Fruit fly (Drosophila melanogaster) whole organism, adult: ENCODE results near the gene CNPYb.
A peak's percentile ranks its signal among the peaks of the same experiment; 100 is the strongest.

ENCODE experiments used
- CG11617 ChIP-seq: fragments of 200-800 bp; sonication (Bioruptor generic); optimal IDR thresholded peaks from 2 replicates; lab custom pipeline; 2017; ENCODE audit warnings: mild to moderate bottlenecking, missing biosample characterization, missing genetic modification reagents, missing genetic modification characterization
- CG12768 ChIP-seq: fragments of 200-800 bp; sonication (Bioruptor generic); optimal IDR thresholded peaks from 2 replicates; lab custom pipeline; 2017; ENCODE audit warnings: missing biosample characterization, missing genetic modification characterization, mild to moderate bottlenecking, moderate library complexity, missing genetic modification reagents
- CG14711 ChIP-seq: fragments of 200-800 bp; sonication (Bioruptor generic); optimal IDR thresholded peaks from 2 replicates; lab custom pipeline; 2018; ENCODE audit warnings: missing biosample characterization, mild to moderate bottlenecking, missing genetic modification characterization, moderate library complexity
- CG1620 ChIP-seq: fragments of 200-800 bp; sonication (Bioruptor generic); optimal IDR thresholded peaks from 2 replicates; lab custom pipeline; 2016; ENCODE audit warnings: missing biosample characterization, missing genetic modification characterization
- CG33017 ChIP-seq: fragments of 200-800 bp; sonication (Bioruptor generic); optimal IDR thresholded peaks from 2 replicates; lab custom pipeline; 2018; ENCODE audit warnings: missing biosample characterization, mild to moderate bottlenecking, missing genetic modification characterization, moderate library complexity
- CG5204 ChIP-seq: fragments of 200-800 bp; sonication (Bioruptor generic); optimal IDR thresholded peaks from 2 replicates; lab custom pipeline; 2016; ENCODE audit warnings: missing biosample characterization, missing genetic modification characterization
- CG7045 ChIP-seq: fragments of 200-800 bp; sonication (Bioruptor generic); optimal IDR thresholded peaks from 2 replicates; lab custom pipeline; 2017; ENCODE audit warnings: missing biosample characterization, mild to moderate bottlenecking, missing genetic modification characterization
- CG7101 ChIP-seq: fragments of 200-800 bp; sonication (Bioruptor generic); optimal IDR thresholded peaks from 2 replicates; lab custom pipeline; 2018; ENCODE audit warnings: missing biosample characterization, mild to moderate bottlenecking, missing genetic modification characterization, moderate library complexity
- Clk ChIP-seq: fragments of 200-800 bp; sonication (Bioruptor generic); optimal IDR thresholded peaks from 2 replicates; lab custom pipeline; 2017; ENCODE audit warnings: missing biosample characterization, missing genetic modification characterization
- Crg-1 ChIP-seq: fragments of 200-800 bp; sonication (Bioruptor generic); optimal IDR thresholded peaks from 2 replicates; lab custom pipeline; 2016; ENCODE audit warnings: missing biosample characterization, missing genetic modification characterization
- Hr96 ChIP-seq: fragments of 200-800 bp; sonication (Bioruptor generic); optimal IDR thresholded peaks from 2 replicates; lab custom pipeline; 2016; ENCODE audit warnings: missing biosample characterization, missing genetic modification characterization
- Mnt ChIP-seq: fragments of 200-800 bp; sonication (Bioruptor generic); optimal IDR thresholded peaks from 2 replicates; lab custom pipeline; 2016; ENCODE audit warnings: missing biosample characterization, mild to moderate bottlenecking, missing genetic modification characterization
- bab1 ChIP-seq: fragments of 200-800 bp; sonication (Bioruptor generic); optimal IDR thresholded peaks from 3 replicates; lab custom pipeline; 2019; ENCODE audit warnings: missing biosample characterization, mild to moderate bottlenecking, missing genetic modification characterization, moderate library complexity
- cic ChIP-seq: fragments of 200-800 bp; sonication (Bioruptor generic); optimal IDR thresholded peaks from 2 replicates; lab custom pipeline; 2017; ENCODE audit warnings: missing biosample characterization, mild to moderate bottlenecking, missing genetic modification characterization, moderate library complexity
- cnc ChIP-seq, 2 experiments: fragments of >200 bp; optimal IDR thresholded peaks; 2 replicates each; lab custom pipeline; 2017
- kay ChIP-seq: fragments of 200-800 bp; sonication (Bioruptor generic); peaks from one replicate; lab custom pipeline; 2016; ENCODE audit warnings: missing biosample characterization, missing genetic modification characterization, borderline replicate concordance
- ovo ChIP-seq: fragments of 200-800 bp; sonication (Bioruptor generic); optimal IDR thresholded peaks from 2 replicates; lab custom pipeline; 2016; ENCODE audit warnings: missing biosample characterization, missing genetic modification characterization
- pad ChIP-seq: fragments of 200-800 bp; sonication (Bioruptor generic); optimal IDR thresholded peaks from 3 replicates; lab custom pipeline; 2017; ENCODE audit warnings: missing biosample characterization, missing genetic modification characterization, mild to moderate bottlenecking, moderate library complexity, missing genetic modification reagents
- tj ChIP-seq: fragments of 200-800 bp; sonication (Bioruptor generic); optimal IDR thresholded peaks from 3 replicates; lab custom pipeline; 2017; ENCODE audit warnings: missing biosample characterization, mild to moderate bottlenecking, missing genetic modification characterization, moderate library complexity
- toe ChIP-seq: fragments of 200-800 bp; sonication (Bioruptor generic); optimal IDR thresholded peaks from 2 replicates; lab custom pipeline; 2016; ENCODE audit warnings: missing biosample characterization, missing genetic modification characterization

CNPYb gene

DNA sequence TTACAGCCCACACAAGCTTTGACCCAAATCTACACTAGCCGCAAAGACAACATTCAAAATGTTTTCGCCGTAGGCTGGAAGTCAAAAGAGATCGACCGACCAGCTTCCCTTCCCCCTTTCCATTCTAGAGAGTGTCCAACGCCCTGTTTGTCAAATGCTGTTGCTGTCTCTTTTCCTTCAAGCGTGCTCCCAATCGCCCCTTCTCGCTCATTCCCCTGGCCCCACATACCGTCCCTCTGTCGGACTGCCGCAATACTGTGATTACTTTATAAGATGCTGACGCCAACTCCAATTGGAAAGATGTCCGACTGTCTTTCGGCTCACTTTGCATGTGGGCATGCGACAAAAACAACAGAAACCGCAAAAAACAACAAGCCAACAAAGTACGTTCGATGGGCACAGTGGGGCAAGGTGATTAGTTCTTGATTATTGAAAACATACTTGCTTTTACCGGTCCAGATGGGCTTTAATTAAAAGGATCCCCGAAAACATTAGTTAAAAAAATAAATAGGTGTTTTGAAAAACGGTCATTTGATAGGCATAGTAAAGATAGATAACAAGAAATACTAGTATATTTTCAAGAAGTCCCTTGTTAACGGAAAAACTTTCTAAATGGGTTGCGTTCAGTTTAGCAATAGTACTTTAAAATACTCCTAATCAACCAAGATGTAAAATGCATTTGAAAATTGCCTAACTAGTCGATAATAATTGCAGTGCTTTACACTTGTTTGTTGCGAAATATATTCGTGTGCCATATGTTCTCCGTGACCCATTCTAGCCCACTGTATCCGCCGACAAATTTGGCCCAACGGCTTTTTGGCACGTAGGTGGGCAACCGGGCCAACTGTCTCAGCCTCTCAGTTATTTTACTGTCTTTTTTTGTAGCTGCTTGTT lies 16.0 kb downstream of the CNPYb start:
- no peak for TF ChIP-seq cnc (optimal IDR thresholded peaks at IDR 0.05; lab: Kevin White, UChicago)
- TF ChIP-seq tj (GFP tag; lab: Kevin White, UChicago): peak; percentile 75
- TF ChIP-seq toe (GFP tag; lab: Kevin White, UChicago): no peak
- no peak for TF ChIP-seq CG7101
- peak; percentile 28 for TF ChIP-seq kay
- TF ChIP-seq CG1620: no peak
- TF ChIP-seq CG14711: no peak
- TF ChIP-seq CG12768 (GFP tag; lab: Kevin White, UChicago): no peak
- TF ChIP-seq bab1 (GFP tag; lab: Kevin White, UChicago): no peak
- TF ChIP-seq Crg-1 (GFP tag; lab: Kevin White, UChicago): no peak
- TF ChIP-seq CG7045 (GFP tag; lab: Kevin White, UChicago): no peak
- TF ChIP-seq CG33017 (tag; lab: Kevin White, UChicago): no peak
- TF ChIP-seq pad (GFP tag; lab: Kevin White, UChicago): peak; percentile 93
- no peak for TF ChIP-seq cic (GFP tag; lab: Kevin White, UChicago)
- TF ChIP-seq Mnt (GFP tag; lab: Kevin White, UChicago): no peak
- no peak for TF ChIP-seq Hr96 (GFP tag; lab: Kevin White, UChicago)
- no peak for TF ChIP-seq ovo (GFP tag; lab: Kevin White, UChicago)
- TF ChIP-seq CG5204 (GFP tag; lab: Kevin White, UChicago): no peak
- TF ChIP-seq Clk: no peak
- TF ChIP-seq CG11617 (GFP tag; lab: Kevin White, UChicago): no peak

DNA sequence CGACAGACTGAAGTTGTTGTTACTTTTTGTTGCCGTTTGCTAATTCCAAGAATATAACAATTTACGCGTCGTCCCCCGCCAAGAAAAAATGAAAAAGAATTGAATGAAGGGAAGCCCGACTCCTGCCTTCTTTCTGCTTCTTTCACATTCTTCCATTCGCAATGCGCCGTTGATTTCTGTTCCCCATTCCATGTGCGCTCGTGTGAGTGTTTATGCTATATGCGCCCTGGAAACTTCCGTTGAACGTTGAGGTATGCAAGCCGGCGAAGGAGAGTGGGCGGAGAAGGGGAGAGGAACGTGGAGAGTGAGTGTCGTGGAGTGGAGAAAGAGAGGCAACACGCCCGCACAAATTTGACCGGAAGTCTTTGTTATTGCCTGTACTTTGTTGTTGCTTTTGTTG lies 16.9 kb downstream of the CNPYb start:
- no peak for TF ChIP-seq bab1 (GFP tag; lab: Kevin White, UChicago)
- peak; percentile 98 for TF ChIP-seq pad (GFP tag; lab: Kevin White, UChicago)
- TF ChIP-seq CG11617 (GFP tag; lab: Kevin White, UChicago): no peak
- TF ChIP-seq cic (GFP tag; lab: Kevin White, UChicago): no peak
- TF ChIP-seq CG12768 (GFP tag; lab: Kevin White, UChicago): no peak

DNA sequence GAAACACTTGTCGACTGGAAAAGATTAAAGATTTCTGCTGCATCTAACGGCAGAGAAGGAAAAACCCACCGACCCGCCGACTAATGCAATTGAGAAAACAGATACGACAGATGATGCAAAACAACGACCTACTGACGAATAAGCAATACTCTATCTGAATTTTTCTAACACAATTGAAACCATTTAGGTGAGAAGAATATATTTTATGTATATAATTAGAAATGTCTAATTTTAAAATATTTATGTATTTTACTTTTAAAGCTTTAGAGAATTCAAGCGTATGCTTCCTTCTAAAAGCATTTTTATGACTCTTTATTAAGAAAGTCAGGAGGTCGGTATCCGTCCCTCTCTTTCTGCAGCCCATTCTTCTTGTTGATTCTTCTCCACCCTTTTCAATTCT lies 17.6 kb downstream of the CNPYb start:
- TF ChIP-seq CG33017 (tag; lab: Kevin White, UChicago) (no peak), tj (GFP tag; lab: Kevin White, UChicago) (no peak), Hr96 (GFP tag; lab: Kevin White, UChicago) (no peak), cic (GFP tag; lab: Kevin White, UChicago) (no peak), Crg-1 (GFP tag; lab: Kevin White, UChicago) (no peak), Mnt (GFP tag; lab: Kevin White, UChicago) (no peak), CG14711 (no peak), kay (no peak), pad (GFP tag; lab: Kevin White, UChicago) (no peak)

DNA sequence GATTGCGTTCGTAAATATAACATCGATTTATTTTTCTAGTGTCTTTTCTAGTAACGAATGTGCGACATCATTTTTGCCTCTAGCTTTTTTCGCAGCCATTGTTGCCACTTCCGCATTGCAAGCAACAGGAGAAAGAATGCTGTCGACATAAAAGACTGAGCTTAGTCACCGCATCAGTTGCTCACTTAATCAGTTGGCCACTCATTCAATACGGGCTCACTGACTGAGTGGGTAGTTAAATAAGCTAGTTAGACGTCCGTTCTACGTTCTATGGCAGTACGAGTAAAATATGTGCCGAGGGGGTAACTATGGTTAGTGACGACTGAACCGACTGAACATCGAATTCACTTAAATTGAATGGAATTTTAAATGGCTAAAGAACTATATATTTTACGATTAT lies 20.0 kb downstream of the CNPYb start:
- TF ChIP-seq CG5204 (GFP tag; lab: Kevin White, UChicago) (no peak), bab1 (GFP tag; lab: Kevin White, UChicago) (no peak), Mnt (GFP tag; lab: Kevin White, UChicago) (no peak), kay (peak; percentile 70)

DNA sequence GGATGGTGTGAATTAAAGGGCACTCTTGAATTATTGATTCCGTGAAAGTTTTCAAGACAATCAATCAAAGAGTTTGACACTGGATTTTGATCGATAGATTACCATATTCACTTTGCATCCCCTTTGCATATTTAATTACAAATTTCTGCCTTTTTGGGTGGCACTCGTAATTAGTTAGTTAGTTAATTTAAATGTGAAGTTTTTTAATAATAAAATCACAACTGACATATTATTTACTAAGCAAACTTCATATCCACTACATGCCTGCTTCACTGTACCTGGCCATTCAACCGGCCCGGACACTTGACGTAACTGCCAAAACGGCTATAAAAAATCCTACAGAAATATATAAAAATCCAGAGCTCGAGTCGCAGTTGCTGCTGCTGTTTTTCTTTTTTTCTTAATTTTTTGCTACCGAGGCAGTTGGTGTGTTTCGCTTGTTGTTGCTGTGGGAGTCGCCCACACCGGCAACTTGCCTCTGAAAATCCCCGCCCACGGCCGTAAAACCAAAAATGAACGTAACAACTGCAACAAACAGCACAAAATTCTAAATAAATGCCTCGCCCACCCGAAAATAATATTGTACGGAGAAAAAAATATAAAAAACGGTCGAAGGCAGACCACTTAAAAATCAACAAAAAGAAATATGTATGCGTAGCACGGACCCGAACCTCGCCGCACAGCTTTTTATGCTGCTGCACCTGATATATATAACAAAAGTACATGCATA lies 21.2 kb downstream of the CNPYb start:
- TF ChIP-seq kay (no peak), CG11617 (GFP tag; lab: Kevin White, UChicago) (no peak), CG14711 (no peak), CG1620 (no peak), pad (GFP tag; lab: Kevin White, UChicago) (no peak), Hr96 (GFP tag; lab: Kevin White, UChicago) (no peak), CG12768 (GFP tag; lab: Kevin White, UChicago) (no peak), cnc (optimal IDR thresholded peaks at IDR 0.05; lab: Kevin White, UChicago) (no peak), Crg-1 (GFP tag; lab: Kevin White, UChicago) (no peak), tj (GFP tag; lab: Kevin White, UChicago) (no peak), ovo (GFP tag; lab: Kevin White, UChicago) (no peak), CG7101 (no peak), CG7045 (GFP tag; lab: Kevin White, UChicago) (no peak), Clk (no peak), Mnt (GFP tag; lab: Kevin White, UChicago) (no peak), cic (GFP tag; lab: Kevin White, UChicago) (no peak), bab1 (GFP tag; lab: Kevin White, UChicago) (no peak), CG33017 (tag; lab: Kevin White, UChicago) (no peak)

DNA sequence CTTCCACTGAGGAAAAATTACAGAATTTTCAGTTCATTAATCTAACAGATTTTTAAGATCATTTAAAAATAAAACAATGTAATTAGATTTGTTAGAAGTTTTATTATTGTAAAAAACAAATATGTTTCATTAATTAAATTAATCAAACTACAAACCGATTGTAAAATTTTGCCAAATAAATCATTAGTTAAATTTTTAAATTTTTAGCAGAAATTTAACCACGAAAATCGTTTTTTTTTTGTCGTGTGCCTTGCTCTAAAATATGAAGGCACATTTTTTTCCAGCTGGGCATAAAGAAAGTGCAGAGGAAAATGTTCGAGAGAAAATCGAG lies 22.1 kb downstream of the CNPYb start:
- peak; percentile 20 for TF ChIP-seq kay
- TF ChIP-seq Clk: no peak
